Fruit fly (Drosophila melanogaster) whole organism, pupa: ENCODE results near the gene CG42717.
A peak's percentile ranks its signal among the peaks of the same experiment; 100 is the strongest.

Source experiments
- CG10348 ChIP-seq: fragments of 200-800 bp; sonication (Bioruptor generic); IDR thresholded peaks from 2 replicates; pipeline ENCODE4 v1.3.6; 2022; ENCODE audit warnings: missing biosample characterization, missing genetic modification characterization
- CG12605 ChIP-seq: fragments of 200-800 bp; sonication (Bioruptor generic); IDR thresholded peaks from 2 replicates; pipeline ENCODE4 v1.3.6; 2022; ENCODE audit warnings: missing biosample characterization, missing genetic modification characterization
- CG13204 ChIP-seq: fragments of 200-800 bp; sonication (Bioruptor generic); optimal IDR thresholded peaks from 2 replicates; lab custom pipeline; 2018; ENCODE audit warnings: missing biosample characterization, mild to moderate bottlenecking, missing genetic modification characterization, moderate library complexity
- CG14655 ChIP-seq: fragments of 200-800 bp; sonication (Bioruptor generic); optimal IDR thresholded peaks from 3 replicates; lab custom pipeline; 2017; ENCODE audit warnings: mild to moderate bottlenecking, missing biosample characterization, missing genetic modification reagents, missing genetic modification characterization
- CG15710 ChIP-seq: fragments of 200-800 bp; sonication (Bioruptor generic); optimal IDR thresholded peaks from 2 replicates; lab custom pipeline; 2018; ENCODE audit warnings: missing biosample characterization, mild to moderate bottlenecking, missing genetic modification characterization, moderate library complexity
- CG17806 ChIP-seq: fragments of 200-800 bp; sonication (Bioruptor generic); optimal IDR thresholded peaks from 2 replicates; lab custom pipeline; 2018; ENCODE audit warnings: missing biosample characterization, mild to moderate bottlenecking, missing genetic modification characterization, moderate library complexity
- CG32121 ChIP-seq: fragments of 200-800 bp; sonication (Bioruptor generic); IDR thresholded peaks from 2 replicates; pipeline ENCODE4 v1.3.6; 2022; ENCODE audit warnings: missing biosample characterization, missing genetic modification characterization
- CG34367 ChIP-seq: fragments of 200-800 bp; sonication (Bioruptor generic); optimal IDR thresholded peaks from 2 replicates; lab custom pipeline; 2018; ENCODE audit warnings: missing biosample characterization, mild to moderate bottlenecking, missing genetic modification characterization
- CG4496 ChIP-seq: fragments of 200-800 bp; sonication (Bioruptor generic); IDR thresholded peaks from 3 replicates; pipeline ENCODE4 v1.3.6; 2022; ENCODE audit warnings: missing biosample characterization, missing genetic modification characterization
- CG8159 ChIP-seq: fragments of 200-800 bp; sonication (Bioruptor generic); optimal IDR thresholded peaks from 3 replicates; lab custom pipeline; 2018; ENCODE audit warnings: missing biosample characterization, mild to moderate bottlenecking, missing genetic modification characterization, moderate library complexity
- CG8301 ChIP-seq: fragments of 200-800 bp; sonication (Bioruptor generic); optimal IDR thresholded peaks from 2 replicates; lab custom pipeline; 2018; ENCODE audit warnings: missing biosample characterization, mild to moderate bottlenecking, missing genetic modification characterization
- CG9948 ChIP-seq: fragments of 200-800 bp; sonication (Bioruptor generic); optimal IDR thresholded peaks from 2 replicates; lab custom pipeline; 2018; ENCODE audit warnings: missing biosample characterization, mild to moderate bottlenecking, missing genetic modification characterization, moderate library complexity
- D1 ChIP-seq: fragments of 200-800 bp; sonication (Bioruptor generic); optimal IDR thresholded peaks from 2 replicates; lab custom pipeline; 2018; ENCODE audit warnings: missing biosample characterization, mild to moderate bottlenecking, missing genetic modification characterization, moderate library complexity
- EcR ChIP-seq: fragments of 200-800 bp; sonication (Bioruptor generic); optimal IDR thresholded peaks from 3 replicates; lab custom pipeline; 2019; ENCODE audit warnings: missing biosample characterization, missing genetic modification characterization, mild to moderate bottlenecking, moderate library complexity, missing genetic modification reagents
- Ets98B ChIP-seq: fragments of 200-800 bp; sonication (Bioruptor generic); IDR thresholded peaks from 2 replicates; pipeline ENCODE4 v1.3.6; 2022; ENCODE audit warnings: missing biosample characterization, missing genetic modification characterization
- Pif1A ChIP-seq: fragments of 200-800 bp; sonication (Bioruptor generic); optimal IDR thresholded peaks from 3 replicates; lab custom pipeline; 2016; ENCODE audit warnings: missing biosample characterization, missing genetic modification characterization
- Pif1B ChIP-seq: fragments of 200-800 bp; sonication (Bioruptor generic); optimal IDR thresholded peaks from 3 replicates; lab custom pipeline; 2016; ENCODE audit warnings: missing biosample characterization, missing genetic modification characterization
- Snoo ChIP-seq: fragments of 200-800 bp; sonication (Bioruptor generic); optimal IDR thresholded peaks from 3 replicates; lab custom pipeline; 2017; ENCODE audit warnings: missing biosample characterization, mild to moderate bottlenecking, missing genetic modification characterization, inconsistent platforms
- fd96Ca ChIP-seq: fragments of 200-800 bp; sonication (Bioruptor generic); IDR thresholded peaks from 3 replicates; pipeline ENCODE4 v1.3.6; 2022; ENCODE audit warnings: missing biosample characterization, missing genetic modification characterization
- gl ChIP-seq: fragments of 200-800 bp; sonication (Bioruptor generic); optimal IDR thresholded peaks from 2 replicates; lab custom pipeline; 2018; ENCODE audit warnings: missing biosample characterization, mild to moderate bottlenecking, missing genetic modification characterization
- rn ChIP-seq: fragments of 200-800 bp; sonication (Bioruptor generic); IDR thresholded peaks from 2 replicates; pipeline ENCODE4 v1.3.6; 2022; ENCODE audit warnings: missing biosample characterization, missing genetic modification characterization

Gene CG42717

dm6 chr3L:16010176-16010575 lies 22.8 kb downstream of the CG42717 start:
- TF ChIP-seq CG4496 (GFP tag; lab: Robert Waterston, UW) (no peak), CG13204 (no peak), gl (no peak), CG9948 (tag; lab: Kevin White, UChicago) (no peak), CG12605 (GFP tag; lab: Robert Waterston, UW) (no peak), Pif1B (GFP tag; lab: Kevin White, UChicago) (no peak), CG34367 (tag; lab: Kevin White, UChicago) (no peak), CG17806 (no peak), fd96Ca (GFP tag; lab: Robert Waterston, UW) (no peak), Pif1A (GFP tag; lab: Kevin White, UChicago) (no peak), EcR (GFP tag; lab: Kevin White, UChicago) (no peak), CG32121 (GFP tag; lab: Robert Waterston, UW) (no peak), Ets98B (no peak), CG15710 (tag; lab: Kevin White, UChicago) (no peak)

- TF ChIP-seq CG8159: peak; percentile 56
- TF ChIP-seq CG8301: peak; percentile 34
- TF ChIP-seq CG13204: peak; percentile 84
- peak; percentile 87 for TF ChIP-seq gl
- TF ChIP-seq CG10348 (GFP tag; lab: Robert Waterston, UW): no peak
- TF ChIP-seq CG15710 (tag; lab: Kevin White, UChicago): peak; percentile 70
- no peak for TF ChIP-seq rn
- peak; percentile 69 for TF ChIP-seq Pif1A (GFP tag; lab: Kevin White, UChicago)
- peak; percentile 76 for TF ChIP-seq Ets98B
- TF ChIP-seq Snoo (tag; lab: Kevin White, UChicago): peak; percentile 8
- TF ChIP-seq CG4496 (GFP tag; lab: Robert Waterston, UW): peak; percentile 57; the same call in 1 of the 3 replicates
- TF ChIP-seq CG32121 (GFP tag; lab: Robert Waterston, UW): peak; percentile 47
- TF ChIP-seq CG17806: peak; percentile 42
- TF ChIP-seq CG14655: peak; percentile 72
- TF ChIP-seq D1 (tag; lab: Kevin White, UChicago): peak; percentile 11
- peak; percentile 65 for TF ChIP-seq Pif1B (GFP tag; lab: Kevin White, UChicago)
- TF ChIP-seq CG9948 (tag; lab: Kevin White, UChicago): peak; percentile 44
- TF ChIP-seq CG34367 (tag; lab: Kevin White, UChicago): peak; percentile 75
- peak; percentile 28 for TF ChIP-seq EcR (GFP tag; lab: Kevin White, UChicago)
- peak; percentile 91 for TF ChIP-seq CG12605 (GFP tag; lab: Robert Waterston, UW)
- peak; percentile 80; the same call in 2 of the 3 replicates for TF ChIP-seq fd96Ca (GFP tag; lab: Robert Waterston, UW)
These were observed 28.4 kb downstream of the CG42717 start, which contains the start of the genes hzg and mRpS31 for dm6 chr3L:16004401-16005237. TSS of gene hzg (minus strand) at chr3L:16004736. TSS of gene mRpS31 (plus strand) at chr3L:16005193.

DNA sequence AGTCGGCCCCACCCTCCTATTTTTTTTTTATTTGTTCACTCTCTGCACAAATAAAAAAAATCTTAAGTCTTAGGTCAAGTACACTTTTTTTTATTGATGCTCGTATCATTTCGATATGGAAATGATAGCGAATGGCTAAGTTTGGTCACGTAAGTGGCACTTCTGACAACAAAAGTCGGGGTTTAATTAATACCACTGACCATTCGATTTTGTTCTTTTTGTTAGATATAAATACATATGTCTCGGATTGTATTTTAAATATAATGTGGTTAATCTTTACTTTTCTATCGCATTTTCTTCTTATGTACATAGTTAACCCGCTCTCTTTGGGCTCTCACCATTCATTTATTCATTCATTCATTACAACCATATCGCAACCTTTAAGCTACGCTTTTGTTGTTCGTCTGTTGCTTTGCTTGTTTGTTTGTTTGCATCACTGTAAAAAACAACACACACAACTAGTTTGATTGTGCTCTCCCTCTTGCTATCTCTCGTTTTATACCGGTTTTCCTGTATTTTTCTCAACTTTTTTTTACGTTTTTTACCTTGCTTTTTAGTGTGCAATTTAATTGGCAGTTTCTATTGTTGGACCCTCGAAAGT lies 30.8 kb downstream of the CG42717 start:
- TF ChIP-seq CG17806 (peak; percentile 12), CG15710 (tag; lab: Kevin White, UChicago) (peak; percentile 32), CG9948 (tag; lab: Kevin White, UChicago) (peak; percentile 1), CG32121 (GFP tag; lab: Robert Waterston, UW) (peak; percentile 48; the same call in 1 of the 2 replicates), fd96Ca (GFP tag; lab: Robert Waterston, UW) (no peak; the same call in 1 of the 3 replicates), rn (no peak), CG4496 (GFP tag; lab: Robert Waterston, UW) (no peak), Pif1A (GFP tag; lab: Kevin White, UChicago) (peak; percentile 60), CG14655 (peak; percentile 62), D1 (tag; lab: Kevin White, UChicago) (no peak), Ets98B (peak; percentile 62), EcR (GFP tag; lab: Kevin White, UChicago) (no peak), CG13204 (peak; percentile 41), CG34367 (tag; lab: Kevin White, UChicago) (peak; percentile 26), CG10348 (GFP tag; lab: Robert Waterston, UW) (no peak), gl (peak; percentile 78), CG8301 (peak; percentile 52), CG12605 (GFP tag; lab: Robert Waterston, UW) (peak; percentile 84), Snoo (tag; lab: Kevin White, UChicago) (no peak), CG8159 (no peak), Pif1B (GFP tag; lab: Kevin White, UChicago) (peak; percentile 37)

- TF ChIP-seq CG10348 (GFP tag; lab: Robert Waterston, UW) (peak; percentile 60; the same call in 1 of the 2 replicates), D1 (tag; lab: Kevin White, UChicago) (no peak), CG9948 (tag; lab: Kevin White, UChicago) (no peak), CG12605 (GFP tag; lab: Robert Waterston, UW) (peak; percentile 30; the same call in 1 of the 2 replicates), fd96Ca (GFP tag; lab: Robert Waterston, UW) (no peak), CG4496 (GFP tag; lab: Robert Waterston, UW) (no peak; the same call in 2 of the 3 replicates), CG34367 (tag; lab: Kevin White, UChicago) (no peak), Pif1B (GFP tag; lab: Kevin White, UChicago) (no peak), EcR (GFP tag; lab: Kevin White, UChicago) (no peak), CG8301 (peak; percentile 73), CG14655 (peak; percentile 74), Ets98B (peak; percentile 77), Snoo (tag; lab: Kevin White, UChicago) (no peak), CG13204 (no peak), gl (no peak), CG17806 (peak; percentile 10), CG15710 (tag; lab: Kevin White, UChicago) (peak; percentile 27), rn (no peak), Pif1A (GFP tag; lab: Kevin White, UChicago) (peak; percentile 62), CG8159 (no peak), CG32121 (GFP tag; lab: Robert Waterston, UW) (peak; percentile 88)
These were observed 31.8 kb downstream of the CG42717 start for dm6 chr3L:16001164-16001679.
